Fruit fly (Drosophila melanogaster): Measurements from ENCODE around the gene CG33290.
A peak's percentile ranks its signal among the peaks of the same experiment; 100 is the strongest.

Gene CG33290

dm6 chr3L:21523059-21523836 lies 18.9 kb upstream of the CG33290 start, which contains the start of gene CG7611 (continued):
- TF ChIP-seq CG31365 (tag; optimal IDR thresholded peaks at IDR 0.05) (no peak), Camta (GFP tag; optimal IDR thresholded peaks at IDR 0.05) (no peak), slbo (GFP tag; IDR thresholded peaks at IDR 0.05) (no peak), CG6689 (GFP tag; IDR thresholded peaks at IDR 0.05) (no peak), zen2 (GFP tag; IDR thresholded peaks at IDR 0.05; ENCODE audit: partially characterized antibody) (no peak), Med (GFP tag) (no peak), crp (GFP tag; optimal IDR thresholded peaks at IDR 0.05) (peak in 1 of 2 experiments; percentile 68), sima (GFP tag; optimal IDR thresholded peaks at IDR 0.05) (no peak), ERR (GFP tag; optimal IDR thresholded peaks at IDR 0.05) (no peak), Rfx (GFP tag; IDR thresholded peaks at IDR 0.05) (no peak), emc (GFP tag; optimal IDR thresholded peaks at IDR 0.05) (no peak), Side (GFP tag; optimal IDR thresholded peaks at IDR 0.05) (no peak), CG8290 (GFP tag; optimal IDR thresholded peaks at IDR 0.05) (no peak), CG8290 (tag; optimal IDR thresholded peaks at IDR 0.05) (no peak), wor (GFP tag; IDR thresholded peaks at IDR 0.05) (no peak), CG2120 (GFP tag; optimal IDR thresholded peaks at IDR 0.05) (no peak), Deaf1 (tag; optimal IDR thresholded peaks at IDR 0.05) (no peak), CG11560 (tag; IDR thresholded peaks at IDR 0.05) (no peak), TFAM (GFP tag; optimal IDR thresholded peaks at IDR 0.05) (no peak), CG34422 (GFP tag; IDR thresholded peaks at IDR 0.05) (no peak; the same call in 2 of the 3 replicates), sc (optimal IDR thresholded peaks at IDR 0.05) (no peak), sc (GFP tag; optimal IDR thresholded peaks at IDR 0.05) (no peak), CG2712 (tag; optimal IDR thresholded peaks at IDR 0.05) (peak; percentile 22), CG8388 (GFP tag; optimal IDR thresholded peaks at IDR 0.05) (no peak), CG3838 (GFP tag; optimal IDR thresholded peaks at IDR 0.05) (no peak), mld (GFP tag; IDR thresholded peaks at IDR 0.05; ENCODE audit: partially characterized antibody) (no peak), pzg (GFP tag; optimal IDR thresholded peaks at IDR 0.05) (peak; percentile 52), CG11696 (GFP tag; IDR thresholded peaks at IDR 0.05) (no peak), sr (GFP tag; IDR thresholded peaks at IDR 0.05) (no peak), zfh1 (GFP tag; IDR thresholded peaks at IDR 0.05) (no peak), sens (GFP tag) (peak; percentile 59), CG9817 (tag; optimal IDR thresholded peaks at IDR 0.05) (no peak), eve (GFP tag; optimal IDR thresholded peaks at IDR 0.05) (no peak), ssp (GFP tag; IDR thresholded peaks at IDR 0.05) (peak; percentile 46; the same call in 1 of the 2 replicates), Bdp1 (GFP tag; optimal IDR thresholded peaks at IDR 0.05) (no peak), Trl (optimal IDR thresholded peaks at IDR 0.05) (no peak), Trl (GFP tag; optimal IDR thresholded peaks at IDR 0.05) (no peak), fd102C (GFP tag; optimal IDR thresholded peaks at IDR 0.05) (no peak), CG13123 (GFP tag; optimal IDR thresholded peaks at IDR 0.05) (no peak), gsb-n (tag; optimal IDR thresholded peaks at IDR 0.05) (no peak), Kr (GFP tag; optimal IDR thresholded peaks at IDR 0.05) (peak; percentile 96), stwl (tag; optimal IDR thresholded peaks at IDR 0.05) (peak; percentile 57), schlank (tag; optimal IDR thresholded peaks at IDR 0.05) (no peak), hbn (GFP tag; IDR thresholded peaks at IDR 0.05; ENCODE audit: partially characterized antibody) (peak; percentile 21; the same call in 1 of the 2 replicates), stc (GFP tag; IDR thresholded peaks at IDR 0.05) (0 out of 2 replicates have a peak, but pooled peaks have one; percentile 4), esg (GFP tag; conservative IDR thresholded peaks at IDR 0.05) (no peak), CG30403 (GFP tag; optimal IDR thresholded peaks at IDR 0.05) (no peak), CG31441 (GFP tag; IDR thresholded peaks at IDR 0.05) (no peak), kni (GFP tag; optimal IDR thresholded peaks at IDR 0.05) (no peak), CG10321 (GFP tag; IDR thresholded peaks at IDR 0.05) (no peak), CG3281 (GFP tag; optimal IDR thresholded peaks at IDR 0.05) (no peak), HLH54F (GFP tag; optimal IDR thresholded peaks at IDR 0.05) (no peak)

Measured in whole organism, embryonic.